Fruit fly (Drosophila melanogaster): ENCODE data around the gene CG12811.

Gene CG12811

DNA sequence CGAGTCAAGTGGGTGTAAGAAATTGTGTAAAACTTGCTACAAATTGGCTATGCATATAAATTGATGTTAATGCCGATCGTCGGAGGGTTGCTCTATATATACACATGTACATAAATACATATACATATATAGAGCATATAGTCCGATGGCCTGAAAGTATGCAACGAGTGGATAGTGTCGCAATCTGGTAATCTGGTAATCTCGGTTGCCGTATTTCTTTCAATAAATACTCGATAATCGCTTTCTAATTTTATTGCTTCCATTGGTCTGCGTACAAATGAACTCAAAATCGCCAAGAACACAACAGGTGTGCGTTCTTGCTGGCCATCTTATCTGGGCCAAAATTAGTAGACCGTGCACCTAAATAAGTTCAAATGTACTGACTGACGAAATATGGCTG is 10.8 kb upstream of the CG12811 start:
- no peak for TF ChIP-seq rgr (GFP tag; optimal IDR thresholded peaks at IDR 0.05)
- TF ChIP-seq jim (GFP tag; optimal IDR thresholded peaks at IDR 0.05) = no peak
- no peak for TF ChIP-seq Hr78 (GFP tag; optimal IDR thresholded peaks at IDR 0.05)
- TF ChIP-seq br (GFP tag; optimal IDR thresholded peaks at IDR 0.05) = no peak
- TF ChIP-seq woc (GFP tag; optimal IDR thresholded peaks at IDR 0.05) = no peak
- no peak for TF ChIP-seq Hr83 (GFP tag; optimal IDR thresholded peaks at IDR 0.05; ENCODE audit: poor library complexity, severe bottlenecking)
- TF ChIP-seq CrebA (GFP tag; optimal IDR thresholded peaks at IDR 0.05; ENCODE audit: borderline replicate concordance) = no peak
- no peak for TF ChIP-seq Vsx2 (GFP tag; optimal IDR thresholded peaks at IDR 0.05; ENCODE audit: partially characterized antibody)
- no peak for TF ChIP-seq CG32264 (GFP tag; optimal IDR thresholded peaks at IDR 0.05)
- TF ChIP-seq Jra (GFP tag; optimal IDR thresholded peaks at IDR 0.05) = no peak
- no peak for TF ChIP-seq h (GFP tag; optimal IDR thresholded peaks at IDR 0.05)

DNA sequence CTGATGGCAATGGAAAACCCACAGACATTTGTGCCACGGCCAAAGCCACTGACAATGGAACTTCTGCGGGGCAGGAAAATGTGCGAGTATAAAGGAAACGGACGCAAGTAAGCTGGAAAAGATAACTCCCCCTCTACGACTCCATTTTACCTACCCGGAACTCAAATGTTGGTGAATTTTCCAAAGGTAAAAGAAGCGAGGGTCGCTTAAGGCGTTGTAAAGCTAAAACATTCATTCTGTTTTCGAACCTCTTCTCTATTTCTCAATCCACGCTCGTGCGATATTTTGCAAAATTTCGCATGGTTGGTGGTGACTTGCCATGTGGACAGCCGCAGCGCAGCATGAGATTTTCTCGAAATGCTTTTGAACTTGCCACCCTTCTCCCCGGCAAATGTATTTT is 8.1 kb upstream of the CG12811 start:
- no peak for TF ChIP-seq HLH106 (tag; optimal IDR thresholded peaks at IDR 0.05)
- TF ChIP-seq tai (GFP tag; optimal IDR thresholded peaks at IDR 0.05) = no peak

DNA sequence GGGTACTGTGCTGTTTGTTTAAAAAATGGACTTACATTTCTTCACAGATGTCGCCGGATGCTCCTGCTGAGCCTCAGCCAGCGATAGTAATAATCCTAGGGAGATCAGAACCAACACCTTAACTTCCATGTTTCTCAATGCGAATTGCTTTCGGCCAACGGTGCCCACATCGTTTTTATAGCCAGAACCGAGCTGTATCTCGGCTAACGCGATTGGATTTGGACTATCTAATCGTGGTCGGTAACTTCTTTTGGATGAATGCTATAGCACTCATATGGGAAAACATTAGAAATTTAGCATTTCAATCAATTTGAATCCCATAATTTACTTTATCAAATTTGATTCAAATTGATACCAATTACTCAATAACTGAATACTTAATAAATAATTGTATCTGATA is 7.4 kb upstream of the CG12811 start, which contains the start of gene Npc2d:
Gene Npc2d (minus strand): TSS at position 133 of the 400 bp plus-strand sequence.
- no peak for TF ChIP-seq Dfd (GFP tag; optimal IDR thresholded peaks at IDR 0.05)
- no peak for TF ChIP-seq OdsH (GFP tag; optimal IDR thresholded peaks at IDR 0.05)
- no peak for TF ChIP-seq pan (optimal IDR thresholded peaks at IDR 0.05)
- no peak for TF ChIP-seq Dif (GFP tag; optimal IDR thresholded peaks at IDR 0.05; ENCODE audit: partially characterized antibody)
- TF ChIP-seq usp (GFP tag; optimal IDR thresholded peaks at IDR 0.05) = no peak
- TF ChIP-seq psq (GFP tag; optimal IDR thresholded peaks at IDR 0.05) = no peak
- TF ChIP-seq dmrt93B (GFP tag; optimal IDR thresholded peaks at IDR 0.05) = no peak
- no peak for TF ChIP-seq ey (GFP tag; optimal IDR thresholded peaks at IDR 0.05)
- TF ChIP-seq br (GFP tag; optimal IDR thresholded peaks at IDR 0.05) = no peak
- no peak for TF ChIP-seq rgr (GFP tag; optimal IDR thresholded peaks at IDR 0.05)
- no peak for TF ChIP-seq sv (GFP tag; optimal IDR thresholded peaks at IDR 0.05)
- TF ChIP-seq sage (GFP tag; optimal IDR thresholded peaks at IDR 0.05) = no peak
- TF ChIP-seq tai (GFP tag; optimal IDR thresholded peaks at IDR 0.05) = no peak
- no peak for TF ChIP-seq CG32264 (GFP tag; optimal IDR thresholded peaks at IDR 0.05)
- TF ChIP-seq Jra (GFP tag; optimal IDR thresholded peaks at IDR 0.05) = no peak
- no peak for TF ChIP-seq Hr78 (GFP tag; optimal IDR thresholded peaks at IDR 0.05)
- TF ChIP-seq N (GFP tag; optimal IDR thresholded peaks at IDR 0.05) = no peak
- TF ChIP-seq Rel (GFP tag; optimal IDR thresholded peaks at IDR 0.05) = no peak
- TF ChIP-seq Rel (tag; optimal IDR thresholded peaks at IDR 0.05) = no peak
- TF ChIP-seq HLH106 (tag; optimal IDR thresholded peaks at IDR 0.05) = no peak

DNA sequence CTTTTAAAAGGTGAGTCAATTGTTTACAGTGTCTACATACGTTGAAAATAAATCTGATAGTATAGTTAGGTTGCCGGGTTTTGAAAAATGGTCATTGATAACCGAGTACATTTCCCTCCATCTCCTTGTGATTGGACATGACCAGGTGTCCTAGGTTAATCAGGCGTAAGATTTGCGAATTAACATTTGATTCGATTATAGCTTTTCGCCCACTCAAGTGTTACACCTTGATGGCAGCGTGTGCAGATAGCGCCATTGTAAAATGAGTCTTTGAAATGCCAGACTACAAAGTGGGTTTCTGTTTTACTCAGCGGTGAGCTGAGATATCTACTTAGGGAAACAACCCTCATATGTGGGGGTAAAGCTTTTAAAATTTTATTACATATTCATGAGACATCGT is 6.4 kb upstream of the CG12811 start:
- no peak for TF ChIP-seq OdsH (GFP tag; optimal IDR thresholded peaks at IDR 0.05)
- TF ChIP-seq CG9705 (GFP tag; optimal IDR thresholded peaks at IDR 0.05) = no peak
- TF ChIP-seq dmrt93B (GFP tag; optimal IDR thresholded peaks at IDR 0.05) = no peak
- no peak for TF ChIP-seq jim (GFP tag; optimal IDR thresholded peaks at IDR 0.05)
- no peak for TF ChIP-seq CG32264 (GFP tag; optimal IDR thresholded peaks at IDR 0.05)
- no peak for TF ChIP-seq HLH106 (tag; optimal IDR thresholded peaks at IDR 0.05)
- no peak for TF ChIP-seq Sp1 (GFP tag; optimal IDR thresholded peaks at IDR 0.05)
- no peak for TF ChIP-seq Rel (GFP tag; optimal IDR thresholded peaks at IDR 0.05)
- no peak for TF ChIP-seq Rel (tag; optimal IDR thresholded peaks at IDR 0.05)
- no peak for TF ChIP-seq br (GFP tag; optimal IDR thresholded peaks at IDR 0.05)
- TF ChIP-seq Vsx2 (GFP tag; optimal IDR thresholded peaks at IDR 0.05; ENCODE audit: partially characterized antibody) = no peak

DNA sequence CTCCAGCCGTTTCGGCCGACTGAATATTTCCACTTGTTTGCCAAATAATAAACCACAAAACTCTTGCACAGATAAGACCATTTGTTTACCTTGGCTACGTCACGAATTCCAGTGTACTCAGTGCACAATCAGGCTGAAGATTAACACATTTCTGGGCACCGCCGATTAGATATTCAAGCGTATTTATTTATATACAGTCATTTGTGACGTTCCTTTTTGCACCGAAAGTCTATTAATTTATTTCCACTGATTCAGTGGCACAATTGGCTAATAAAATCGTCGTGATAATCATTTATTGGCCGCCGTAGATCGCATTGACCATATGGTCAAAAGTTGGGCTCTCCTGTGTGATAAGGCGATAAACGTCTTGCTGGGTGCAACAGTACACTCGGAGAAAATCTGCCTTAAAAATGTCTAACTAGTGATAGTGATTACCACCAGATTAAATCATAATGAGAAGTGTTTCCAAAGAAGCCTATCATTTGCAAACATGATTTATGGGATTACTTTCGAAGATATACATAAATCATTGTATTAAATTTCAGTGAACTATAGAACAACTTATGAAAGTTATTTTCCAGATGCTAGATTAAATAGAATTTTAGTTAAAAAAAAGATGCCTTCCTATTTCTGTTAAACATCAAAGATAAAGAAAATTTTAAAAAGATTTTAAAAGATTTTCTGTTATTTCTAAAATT is 5.8 kb upstream of the CG12811 start:
- TF ChIP-seq brk (GFP tag; optimal IDR thresholded peaks at IDR 0.05) (peak; percentile 39), sage (GFP tag; optimal IDR thresholded peaks at IDR 0.05) (no peak), Mio (GFP tag; optimal IDR thresholded peaks at IDR 0.05) (no peak), Rel (GFP tag; optimal IDR thresholded peaks at IDR 0.05) (peak; percentile 55), Rel (tag; optimal IDR thresholded peaks at IDR 0.05) (peak; percentile 46), Sp1 (GFP tag; optimal IDR thresholded peaks at IDR 0.05) (peak; percentile 60), Vsx2 (GFP tag; optimal IDR thresholded peaks at IDR 0.05; ENCODE audit: partially characterized antibody) (peak; percentile 77), psq (GFP tag; optimal IDR thresholded peaks at IDR 0.05) (no peak), Hr83 (GFP tag; optimal IDR thresholded peaks at IDR 0.05; ENCODE audit: poor library complexity, severe bottlenecking) (peak; percentile 6), tai (GFP tag; optimal IDR thresholded peaks at IDR 0.05) (no peak), Abd-B (GFP tag; optimal IDR thresholded peaks at IDR 0.05) (no peak), fru (GFP tag; optimal IDR thresholded peaks at IDR 0.05) (peak; percentile 19), Jra (GFP tag; optimal IDR thresholded peaks at IDR 0.05) (no peak), HLH106 (tag; optimal IDR thresholded peaks at IDR 0.05) (peak; percentile 28), CG9705 (GFP tag; optimal IDR thresholded peaks at IDR 0.05) (no peak), h (GFP tag; optimal IDR thresholded peaks at IDR 0.05) (peak; percentile 30), br (GFP tag; optimal IDR thresholded peaks at IDR 0.05) (peak; percentile 6), foxo (GFP tag; optimal IDR thresholded peaks at IDR 0.05) (peak; percentile 2 to 27)
